Fruit fly (Drosophila melanogaster): ENCODE data around the gene CG31103.

dm6 chr3R:25208042-25208766 lies 10.9 kb upstream of the CG31103 start, which contains the start of gene Cad96Ca:
- TF ChIP-seq EcR (GFP tag; optimal IDR thresholded peaks at IDR 0.05) (no peak), Dll (optimal IDR thresholded peaks at IDR 0.05) (no peak)
